Worm (Caenorhabditis elegans): ENCODE data around the gene prx-19.

DNA sequence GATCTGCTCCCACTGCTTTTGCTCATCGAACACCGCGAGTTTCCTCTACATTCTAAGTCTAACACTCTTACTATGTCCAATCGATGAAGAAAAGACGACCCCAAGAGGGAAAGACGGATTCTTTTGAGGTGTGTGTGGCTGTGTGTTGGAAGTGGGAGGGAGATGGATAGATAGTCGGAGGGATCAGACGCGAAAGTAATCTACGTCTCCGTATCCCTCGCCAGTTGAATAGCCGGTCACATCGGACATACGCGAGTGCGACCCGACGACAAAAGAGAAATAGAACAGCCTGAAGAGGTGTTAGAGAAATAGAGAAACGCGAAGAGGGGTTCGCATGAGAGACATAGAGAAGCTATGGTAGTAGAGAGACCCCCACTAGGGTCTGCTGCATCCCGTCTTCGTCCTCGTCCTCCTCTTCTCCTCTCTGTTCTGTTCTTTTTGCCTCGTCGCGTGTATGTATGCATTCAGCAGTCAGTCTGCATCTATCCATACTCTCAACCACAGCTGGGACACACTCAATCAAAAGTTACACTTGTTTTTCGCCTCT lies 13.4 kb downstream of the prx-19 start:
- TF ChIP-seq unc-55 (GFP tag; optimal IDR thresholded peaks at IDR 0.05) (peak; percentile 96), F13H6.1 (tag; optimal IDR thresholded peaks at IDR 0.05) (peak; percentile 99), unc-62 (GFP tag; optimal IDR thresholded peaks at IDR 0.05) (peak; percentile 98), nhr-77 (tag; optimal IDR thresholded peaks at IDR 0.05) (peak; percentile 65), ceh-82 (tag; optimal IDR thresholded peaks at IDR 0.05) (peak; percentile 39), lin-39 (tag; optimal IDR thresholded peaks at IDR 0.05) (peak; percentile 48), ZK546.5 (tag; optimal IDR thresholded peaks at IDR 0.05) (peak; percentile 63), nhr-12 (tag; optimal IDR thresholded peaks at IDR 0.05) (no peak), elt-3 (tag; optimal IDR thresholded peaks at IDR 0.05) (no peak), ztf-11 (tag; optimal IDR thresholded peaks at IDR 0.05) (peak; percentile 13), nhr-237 (tag; optimal IDR thresholded peaks at IDR 0.05) (peak; percentile 54)

Measured in whole organism, L2 larva.